Worm (Caenorhabditis elegans) whole organism, early embryonic: ENCODE measurements around the gene txdc-9.

Source experiments
- B0310.2 ChIP-seq: sonication (generic microtip); optimal IDR thresholded peaks from 2 replicates; lab custom pipeline; 2016; ENCODE audit warnings: mild to moderate bottlenecking, missing genetic modification characterization, missing compliant biosample characterization
- F13C5.2 ChIP-seq: sonication (generic microtip); optimal IDR thresholded peaks from 2 replicates; lab custom pipeline; 2017; ENCODE audit warnings: mild to moderate bottlenecking, missing genetic modification characterization, inconsistent platforms, missing compliant biosample characterization
- aly-1 ChIP-seq: sonication (generic microtip); optimal IDR thresholded peaks from 2 replicates; lab custom pipeline; 2016; ENCODE audit warnings: missing genetic modification characterization, missing compliant biosample characterization
- ama-1 ChIP-seq: fragments of 150-350 bp; optimal IDR thresholded peaks from 2 replicates; lab custom pipeline; 2014
- ceh-13 ChIP-seq: fragments of 200-800 bp; sonication (Bioruptor generic); optimal IDR thresholded peaks from 2 replicates; lab custom pipeline; 2018; ENCODE audit warnings: mild to moderate bottlenecking, missing genetic modification characterization, missing compliant biosample characterization
- ceh-36 ChIP-seq: sonication (generic microtip); optimal IDR thresholded peaks from 2 replicates; lab custom pipeline; 2016; ENCODE audit warnings: missing genetic modification characterization, inconsistent platforms, missing compliant biosample characterization
- ets-7 ChIP-seq: sonication (generic microtip); optimal IDR thresholded peaks from 2 replicates; lab custom pipeline; 2016; ENCODE audit warnings: missing genotype, missing genetic modification characterization, missing compliant biosample characterization
- flt-1 ChIP-seq: fragments of 200-800 bp; sonication (Bioruptor generic); IDR thresholded peaks from 2 replicates; pipeline ENCODE4 v1.3.6; 2022; ENCODE audit warnings: missing genetic modification characterization, missing compliant biosample characterization
- hmbx-1 ChIP-seq: sonication (generic microtip); optimal IDR thresholded peaks from 2 replicates; lab custom pipeline; 2016; ENCODE audit warnings: mild to moderate bottlenecking, missing genetic modification characterization, missing compliant biosample characterization
- hmg-4 ChIP-seq: fragments of 200-800 bp; sonication (Bioruptor generic); optimal IDR thresholded peaks from 2 replicates; lab custom pipeline; 2018; ENCODE audit warnings: mild to moderate bottlenecking, missing genetic modification characterization, missing compliant biosample characterization
- hnd-1 ChIP-seq: sonication (generic microtip); optimal IDR thresholded peaks from 2 replicates; lab custom pipeline; 2016; ENCODE audit warnings: missing genetic modification characterization, missing compliant biosample characterization
- pes-1 ChIP-seq: fragments of 200-800 bp; sonication (Bioruptor generic); IDR thresholded peaks from 2 replicates; pipeline ENCODE4 v1.3.6; 2022; ENCODE audit warnings: missing genetic modification reagents, missing genetic modification characterization, missing compliant biosample characterization
- scrt-1 ChIP-seq: fragments of 200-800 bp; sonication (Bioruptor generic); IDR thresholded peaks from 2 replicates; pipeline ENCODE4 v1.3.6; 2022; ENCODE audit warnings: missing genetic modification characterization, missing compliant biosample characterization
- sea-1 ChIP-seq: fragments of 200-800 bp; sonication (Bioruptor generic); conservative IDR thresholded peaks from 2 replicates; pipeline ENCODE4 v1.3.6; 2022; ENCODE audit warnings: missing genetic modification characterization, missing compliant biosample characterization
- tbx-11 ChIP-seq: fragments of 200-800 bp; sonication (Bioruptor generic); IDR thresholded peaks from 2 replicates; pipeline ENCODE4 v1.3.6; 2022; ENCODE audit warnings: missing genetic modification characterization, missing compliant biosample characterization
- tbx-37 ChIP-seq: fragments of 200-800 bp; sonication (Bioruptor generic); conservative IDR thresholded peaks from 2 replicates; pipeline ENCODE4 v1.3.6; 2022; ENCODE audit warnings: missing genetic modification reagents, missing genetic modification characterization, missing compliant biosample characterization
- tra-4 ChIP-seq: sonication (generic microtip); optimal IDR thresholded peaks from 2 replicates; lab custom pipeline; 2017; ENCODE audit warnings: missing genetic modification characterization, missing compliant biosample characterization

Gene txdc-9

DNA sequence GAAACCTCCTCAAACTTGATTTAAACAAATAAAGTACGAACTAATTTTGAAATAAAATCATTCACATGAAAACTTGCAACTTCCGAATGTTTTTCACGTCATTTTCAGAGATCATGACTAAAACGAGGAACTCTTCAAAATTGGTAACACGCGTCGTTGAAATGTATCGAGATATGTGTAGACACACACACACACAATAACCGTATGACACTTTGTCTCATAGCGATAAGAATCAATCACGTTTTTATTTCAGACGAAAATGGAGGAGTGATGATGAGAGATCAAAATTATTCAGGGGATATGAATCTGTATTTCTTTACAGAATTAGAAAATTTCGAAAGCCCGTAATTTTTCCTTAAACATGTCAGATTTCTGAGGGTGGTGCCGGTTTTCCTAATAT is 9.3 kb upstream of the txdc-9 start:
- TF ChIP-seq pes-1 (no peak), tbx-37 (GFP tag; lab: Robert Waterston, UW) (no peak), tra-4 (tag; lab: Kevin White, UChicago) (no peak), ceh-13 (GFP tag; lab: Kevin White, UChicago) (no peak), F13C5.2 (tag; lab: Kevin White, UChicago) (no peak), aly-1 (tag; lab: Kevin White, UChicago) (no peak), hmbx-1 (no peak), flt-1 (GFP tag; lab: Robert Waterston, UW) (no peak), hmg-4 (GFP tag; lab: Kevin White, UChicago) (no peak), ceh-36 (tag; lab: Kevin White, UChicago) (no peak), scrt-1 (no peak), hnd-1 (tag; lab: Kevin White, UChicago) (no peak), ama-1 (lab: Kevin White, UChicago) (no peak), ets-7 (tag; lab: Kevin White, UChicago) (no peak), B0310.2 (tag; lab: Kevin White, UChicago) (no peak), sea-1 (no peak)

DNA sequence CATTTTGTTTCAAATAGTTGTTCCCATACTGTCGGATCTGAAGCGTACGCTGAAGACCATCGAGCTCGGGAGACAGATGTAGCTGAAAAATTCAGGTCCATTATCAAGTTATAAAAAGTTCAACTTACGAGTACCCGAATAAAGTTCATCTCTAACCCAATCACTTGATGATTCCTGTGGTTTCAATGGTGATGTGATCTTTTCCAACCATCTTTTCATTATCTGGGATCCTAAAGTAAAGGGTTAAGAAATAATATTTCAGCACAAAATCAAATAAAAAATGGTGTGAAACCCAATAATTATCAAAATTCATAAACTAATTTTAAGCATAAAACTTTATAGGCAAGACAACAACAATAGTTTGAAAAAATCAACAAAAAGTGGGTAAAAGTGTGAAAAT is 4.8 kb upstream of the txdc-9 start, which contains the start of gene C05D11.8:
Gene C05D11.8, minus strand, starts transcription at position 101 of the 400 bp plus-strand sequence.
- TF ChIP-seq B0310.2 (tag; lab: Kevin White, UChicago) (no peak), ets-7 (tag; lab: Kevin White, UChicago) (no peak), tbx-11 (no peak), sea-1 (no peak), aly-1 (tag; lab: Kevin White, UChicago) (no peak), flt-1 (GFP tag; lab: Robert Waterston, UW) (no peak), ceh-36 (tag; lab: Kevin White, UChicago) (no peak), pes-1 (no peak), hmg-4 (GFP tag; lab: Kevin White, UChicago) (no peak), tbx-37 (GFP tag; lab: Robert Waterston, UW) (no peak), F13C5.2 (tag; lab: Kevin White, UChicago) (no peak), hmbx-1 (no peak)

DNA sequence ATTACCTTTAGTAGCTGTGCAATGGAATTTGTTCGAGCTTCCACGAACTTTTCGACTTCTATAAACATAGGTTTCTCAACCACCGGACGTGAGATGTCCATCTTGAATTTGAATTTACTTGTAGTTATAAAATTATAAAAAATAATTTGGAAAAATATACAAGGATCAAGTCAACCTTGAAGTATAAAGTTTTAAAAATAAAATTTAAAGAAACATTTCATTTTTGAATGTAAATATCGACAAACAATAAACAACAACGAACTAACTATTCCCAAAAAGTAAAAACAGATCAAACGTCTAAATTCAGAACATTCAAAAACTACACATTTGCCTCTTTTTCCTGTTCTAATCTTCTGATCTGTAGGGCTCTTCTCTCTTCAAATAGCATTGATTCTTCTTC is 1.1 kb upstream of the txdc-9 start, which contains the start of gene popl-1:
Gene popl-1, minus strand, starts transcription at position 101 of the 400 bp plus-strand sequence.
- no peak for TF ChIP-seq pes-1
- TF ChIP-seq hnd-1 (tag; lab: Kevin White, UChicago) = no peak
- TF ChIP-seq B0310.2 (tag; lab: Kevin White, UChicago) = no peak
- no peak for TF ChIP-seq ets-7 (tag; lab: Kevin White, UChicago)
- TF ChIP-seq hmg-4 (GFP tag; lab: Kevin White, UChicago) = no peak
- no peak for TF ChIP-seq sea-1
- no peak for TF ChIP-seq ceh-36 (tag; lab: Kevin White, UChicago)
- TF ChIP-seq aly-1 (tag; lab: Kevin White, UChicago) = no peak
- TF ChIP-seq tbx-11 = no peak
- TF ChIP-seq ceh-13 (GFP tag; lab: Kevin White, UChicago) = no peak
- TF ChIP-seq flt-1 (GFP tag; lab: Robert Waterston, UW) = no peak
- TF ChIP-seq scrt-1 = no peak

DNA sequence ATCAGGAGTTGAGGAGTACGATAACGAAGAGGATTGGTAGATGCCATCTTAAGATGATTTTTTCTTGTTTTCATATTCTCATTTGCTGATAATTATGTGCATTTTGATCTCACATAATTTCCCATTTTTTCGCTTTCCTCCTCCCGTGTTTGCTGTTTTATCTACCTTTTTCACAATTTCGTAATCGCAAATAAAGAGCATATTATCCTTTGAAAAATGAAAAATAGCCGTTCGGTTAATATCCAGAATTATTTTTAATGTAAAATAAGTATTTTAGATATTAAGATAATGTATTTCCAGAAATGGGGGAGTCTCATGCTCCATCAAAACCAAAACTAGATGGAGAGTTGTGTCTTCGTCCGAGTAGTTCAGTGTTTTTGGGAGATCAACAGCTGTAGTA is 961 bp downstream of the txdc-9 start, which contains the start of gene vps-16:
Gene vps-16, plus strand, starts transcription at position 301 of the 400 bp plus-strand sequence.
- no peak for TF ChIP-seq flt-1 (GFP tag; lab: Robert Waterston, UW)
- TF ChIP-seq F13C5.2 (tag; lab: Kevin White, UChicago) = no peak
- no peak for TF ChIP-seq ets-7 (tag; lab: Kevin White, UChicago)
- TF ChIP-seq aly-1 (tag; lab: Kevin White, UChicago) = no peak
- no peak for TF ChIP-seq hmg-4 (GFP tag; lab: Kevin White, UChicago)
- TF ChIP-seq pes-1 = no peak
- no peak for TF ChIP-seq tbx-37 (GFP tag; lab: Robert Waterston, UW)
- TF ChIP-seq ceh-13 (GFP tag; lab: Kevin White, UChicago) = no peak

DNA sequence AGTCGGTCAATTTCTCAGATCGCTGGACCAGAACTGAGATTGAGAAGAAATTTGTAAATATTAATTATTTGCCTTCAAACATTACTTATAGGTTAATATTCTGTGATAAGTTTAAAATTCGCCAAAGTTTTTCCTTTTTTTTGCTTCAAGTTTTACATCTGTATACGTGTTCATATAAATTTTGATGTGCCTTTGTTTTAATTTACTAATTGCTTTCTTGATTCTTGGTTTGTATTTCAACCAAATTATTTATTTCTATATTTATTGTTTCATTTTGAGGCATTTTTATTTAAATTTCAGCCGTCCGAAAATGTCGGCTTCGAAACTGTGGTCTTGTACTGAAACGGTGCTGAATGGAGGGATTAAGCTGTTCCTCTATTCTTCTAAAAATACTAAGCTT is 4.3 kb downstream of the txdc-9 start, which contains the start of gene C05D11.1:
Gene C05D11.1, plus strand, starts transcription at position 301 of the 400 bp plus-strand sequence.
- TF ChIP-seq ets-7 (tag; lab: Kevin White, UChicago) (no peak), pes-1 (no peak), F13C5.2 (tag; lab: Kevin White, UChicago) (no peak), ama-1 (lab: Kevin White, UChicago) (no peak), tbx-11 (no peak), hmbx-1 (no peak), B0310.2 (tag; lab: Kevin White, UChicago) (no peak), sea-1 (no peak), flt-1 (GFP tag; lab: Robert Waterston, UW) (no peak), tbx-37 (GFP tag; lab: Robert Waterston, UW) (no peak), hmg-4 (GFP tag; lab: Kevin White, UChicago) (no peak)

DNA sequence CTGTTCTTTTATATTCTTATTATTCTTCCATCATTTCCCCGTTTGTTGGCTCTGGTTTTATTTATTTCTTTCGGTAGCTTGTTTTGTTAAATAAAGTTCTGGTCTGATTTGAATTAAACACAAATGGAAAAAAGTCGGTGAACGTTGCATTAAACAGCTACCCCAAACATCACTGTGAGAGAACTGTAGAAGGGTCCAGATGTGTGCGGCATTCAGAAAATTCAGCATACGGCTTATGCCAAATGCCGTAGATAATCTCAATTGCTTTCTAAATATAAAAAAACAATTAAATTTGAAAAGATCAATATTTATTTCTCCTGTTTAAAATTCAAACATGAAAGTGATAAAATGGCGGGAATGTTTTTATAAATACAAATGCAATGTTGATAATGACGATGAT is 7.9 kb downstream of the txdc-9 start:
- no peak for TF ChIP-seq tra-4 (tag; lab: Kevin White, UChicago)
- TF ChIP-seq ceh-36 (tag; lab: Kevin White, UChicago) = no peak
- no peak for TF ChIP-seq B0310.2 (tag; lab: Kevin White, UChicago)
- TF ChIP-seq ama-1 (lab: Kevin White, UChicago) = no peak
- no peak for TF ChIP-seq pes-1
- no peak for TF ChIP-seq tbx-37 (GFP tag; lab: Robert Waterston, UW)
- no peak for TF ChIP-seq hnd-1 (tag; lab: Kevin White, UChicago)
- no peak for TF ChIP-seq sea-1
- TF ChIP-seq flt-1 (GFP tag; lab: Robert Waterston, UW) = no peak

DNA sequence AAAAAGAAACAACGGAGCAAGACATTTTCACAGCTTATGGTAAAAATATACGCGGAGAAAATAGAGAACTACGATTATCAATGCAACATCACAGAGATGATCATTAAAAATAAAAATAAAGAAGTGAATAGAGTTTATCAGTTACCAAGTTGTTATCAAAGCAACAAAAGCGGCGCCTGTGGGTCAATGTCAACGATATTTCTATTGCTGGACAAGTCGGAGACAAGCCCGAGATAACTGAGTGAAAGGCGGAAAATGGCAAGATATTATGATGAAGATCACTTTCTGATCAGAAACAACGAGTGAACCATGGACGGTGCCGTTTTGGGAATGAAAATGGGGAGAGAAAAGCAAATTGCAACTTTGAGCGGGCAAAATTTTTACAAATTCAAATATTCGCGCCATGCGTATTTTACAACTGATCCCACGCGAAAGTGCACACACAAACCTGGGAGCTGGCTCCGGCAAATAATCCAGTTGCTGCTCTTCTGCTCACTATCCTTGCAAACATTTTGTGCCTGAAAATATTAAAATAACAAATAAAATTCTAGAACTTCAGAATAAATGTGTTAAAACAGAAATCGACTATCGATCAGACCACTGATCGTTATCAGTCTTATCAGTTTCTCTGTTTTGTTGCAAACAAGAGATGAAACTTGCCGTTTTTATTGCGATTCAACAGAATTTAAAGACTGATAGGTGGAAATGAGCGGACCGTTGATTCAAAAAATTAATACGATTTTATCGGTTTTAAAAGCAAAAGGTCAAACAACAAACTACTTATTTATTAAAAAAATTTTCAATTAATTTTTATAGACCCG is 10.5 kb downstream of the txdc-9 start, which contains the start of gene mel-32:
Gene mel-32, minus strand, starts transcription at position 696 of the 821 bp plus-strand sequence.
- TF ChIP-seq ama-1 (lab: Kevin White, UChicago) (peak; percentile 21), tbx-37 (GFP tag; lab: Robert Waterston, UW) (no peak), B0310.2 (tag; lab: Kevin White, UChicago) (no peak), tra-4 (tag; lab: Kevin White, UChicago) (no peak), pes-1 (no peak)
